Worm (Caenorhabditis elegans): ENCODE results near the gene tbc-20.

The tbc-20 gene

ce11 chrII:14805686-14806085, 7.4 kb downstream of the tbc-20 start, which contains the start of gene srt-11:
srt-11 (plus strand) TSS chrII:14805986.
- TF ChIP-seq ZK546.5 (tag; optimal IDR thresholded peaks at IDR 0.05) (no peak), skn-1 (tag; optimal IDR thresholded peaks at IDR 0.05) (no peak), nhr-237 (tag; optimal IDR thresholded peaks at IDR 0.05) (no peak), lsy-12 (tag; optimal IDR thresholded peaks at IDR 0.05) (no peak), elt-2 (tag; optimal IDR thresholded peaks at IDR 0.05) (no peak), ztf-4 (tag; optimal IDR thresholded peaks at IDR 0.05) (no peak), egl-5 (tag; optimal IDR thresholded peaks at IDR 0.05) (no peak), mdl-1 (tag; optimal IDR thresholded peaks at IDR 0.05) (no peak), jun-1 (tag; optimal IDR thresholded peaks at IDR 0.05) (no peak), elt-3 (tag; optimal IDR thresholded peaks at IDR 0.05) (no peak), ceh-16 (tag; optimal IDR thresholded peaks at IDR 0.05) (no peak), elt-1 (tag; optimal IDR thresholded peaks at IDR 0.05) (no peak)

ce11 chrII:14808686-14809085, 10.4 kb downstream of the tbc-20 start, which contains the start of gene W01D2.6:
W01D2.6 (plus strand) TSS chrII:14808986.
- TF ChIP-seq elt-3 (tag; optimal IDR thresholded peaks at IDR 0.05) (no peak), fkh-2 (tag; optimal IDR thresholded peaks at IDR 0.05) (no peak), daf-12 (tag; optimal IDR thresholded peaks at IDR 0.05) (no peak), nhr-28 (tag; optimal IDR thresholded peaks at IDR 0.05) (no peak), nhr-23 (tag; optimal IDR thresholded peaks at IDR 0.05) (no peak), snpc-4 (tag; optimal IDR thresholded peaks at IDR 0.05) (no peak), skn-1 (tag; optimal IDR thresholded peaks at IDR 0.05) (no peak), nhr-76 (tag; optimal IDR thresholded peaks at IDR 0.05) (no peak), lin-39 (tag; optimal IDR thresholded peaks at IDR 0.05) (no peak), mdl-1 (tag; optimal IDR thresholded peaks at IDR 0.05) (no peak), ZK546.5 (tag; optimal IDR thresholded peaks at IDR 0.05) (no peak), nhr-67 (tag; optimal IDR thresholded peaks at IDR 0.05) (no peak)

ce11 chrII:14810609-14811008, 12.3 kb downstream of the tbc-20 start:
- TF ChIP-seq lin-15B (tag; optimal IDR thresholded peaks at IDR 0.05) (peak; percentile 11), ceh-28 (tag; optimal IDR thresholded peaks at IDR 0.05) (no peak), lin-39 (tag; optimal IDR thresholded peaks at IDR 0.05) (peak; percentile 43), eor-1 (tag; optimal IDR thresholded peaks at IDR 0.05) (no peak), nfya-1 (tag; optimal IDR thresholded peaks at IDR 0.05; ENCODE audit: insufficient read depth) (peak; percentile 57), R02D3.7 (tag; optimal IDR thresholded peaks at IDR 0.05) (no peak), mml-1 (tag; optimal IDR thresholded peaks at IDR 0.05) (no peak), ama-1 (optimal IDR thresholded peaks at IDR 0.05) (no peak), sea-2 (GFP tag; optimal IDR thresholded peaks at IDR 0.05) (no peak), nhr-67 (tag; optimal IDR thresholded peaks at IDR 0.05) (no peak), unc-39 (tag; optimal IDR thresholded peaks at IDR 0.05) (no peak), ZK546.5 (tag; optimal IDR thresholded peaks at IDR 0.05) (no peak), nhr-12 (tag; optimal IDR thresholded peaks at IDR 0.05) (no peak), elt-1 (tag; optimal IDR thresholded peaks at IDR 0.05) (no peak), ceh-16 (tag; optimal IDR thresholded peaks at IDR 0.05) (no peak), snpc-4 (tag; optimal IDR thresholded peaks at IDR 0.05) (peak; percentile 72), nhr-23 (tag; optimal IDR thresholded peaks at IDR 0.05) (no peak), nhr-28 (tag; optimal IDR thresholded peaks at IDR 0.05) (no peak), unc-62 (GFP tag; optimal IDR thresholded peaks at IDR 0.05) (no peak), pha-4 (tag; optimal IDR thresholded peaks at IDR 0.05) (peak; percentile 96), egl-5 (tag; optimal IDR thresholded peaks at IDR 0.05) (no peak), lsy-12 (tag; optimal IDR thresholded peaks at IDR 0.05) (no peak), ztf-4 (tag; optimal IDR thresholded peaks at IDR 0.05) (no peak), nhr-43 (tag; optimal IDR thresholded peaks at IDR 0.05; ENCODE audit: poor library complexity, severe bottlenecking) (no peak), fos-1 (tag; optimal IDR thresholded peaks at IDR 0.05) (no peak), hmg-11 (tag; optimal IDR thresholded peaks at IDR 0.05) (peak; percentile 60)

- no peak for TF ChIP-seq nhr-67 (tag; optimal IDR thresholded peaks at IDR 0.05)
- TF ChIP-seq skn-1 (tag; optimal IDR thresholded peaks at IDR 0.05) = no peak
- peak; percentile 63 for TF ChIP-seq pha-4 (tag; optimal IDR thresholded peaks at IDR 0.05)
- TF ChIP-seq nhr-77 (tag; optimal IDR thresholded peaks at IDR 0.05) = no peak
- no peak for TF ChIP-seq egl-5 (tag; optimal IDR thresholded peaks at IDR 0.05)
- TF ChIP-seq snpc-4 (tag; optimal IDR thresholded peaks at IDR 0.05) = peak; percentile 0
- no peak for TF ChIP-seq lin-39 (tag; optimal IDR thresholded peaks at IDR 0.05)
- peak; percentile 48 for TF ChIP-seq elt-2 (tag; optimal IDR thresholded peaks at IDR 0.05)
- no peak for TF ChIP-seq daf-12 (tag; optimal IDR thresholded peaks at IDR 0.05)
- TF ChIP-seq fkh-2 (tag; optimal IDR thresholded peaks at IDR 0.05) = no peak
- TF ChIP-seq unc-39 (tag; optimal IDR thresholded peaks at IDR 0.05) = no peak
- TF ChIP-seq sea-2 (GFP tag; optimal IDR thresholded peaks at IDR 0.05) = no peak
- TF ChIP-seq R02D3.7 (tag; optimal IDR thresholded peaks at IDR 0.05) = peak; percentile 5
- no peak for TF ChIP-seq mml-1 (tag; optimal IDR thresholded peaks at IDR 0.05)
- TF ChIP-seq ztf-4 (tag; optimal IDR thresholded peaks at IDR 0.05) = no peak
- TF ChIP-seq eor-1 (tag; optimal IDR thresholded peaks at IDR 0.05) = no peak
- no peak for TF ChIP-seq ztf-11 (tag; optimal IDR thresholded peaks at IDR 0.05)
- no peak for TF ChIP-seq ceh-16 (tag; optimal IDR thresholded peaks at IDR 0.05)
- no peak for TF ChIP-seq tbx-2 (tag; optimal IDR thresholded peaks at IDR 0.05)
- no peak for TF ChIP-seq ceh-82 (tag; optimal IDR thresholded peaks at IDR 0.05)
- no peak for TF ChIP-seq ceh-9 (tag; optimal IDR thresholded peaks at IDR 0.05)
- TF ChIP-seq hmg-11 (tag; optimal IDR thresholded peaks at IDR 0.05) = peak; percentile 36
- TF ChIP-seq unc-62 (GFP tag; optimal IDR thresholded peaks at IDR 0.05) = no peak
- no peak for TF ChIP-seq ceh-28 (tag; optimal IDR thresholded peaks at IDR 0.05)
- no peak for TF ChIP-seq nhr-12 (tag; optimal IDR thresholded peaks at IDR 0.05)
- TF ChIP-seq nhr-237 (tag; optimal IDR thresholded peaks at IDR 0.05) = no peak
- TF ChIP-seq jun-1 (tag; optimal IDR thresholded peaks at IDR 0.05) = peak; percentile 69
- no peak for TF ChIP-seq nhr-23 (tag; optimal IDR thresholded peaks at IDR 0.05)
- peak; percentile 11 for TF ChIP-seq nhr-25 (tag; optimal IDR thresholded peaks at IDR 0.05)
- no peak for TF ChIP-seq nhr-43 (tag; optimal IDR thresholded peaks at IDR 0.05; ENCODE audit: poor library complexity, severe bottlenecking)
- TF ChIP-seq pqm-1 (tag; optimal IDR thresholded peaks at IDR 0.05) = peak; percentile 88
- no peak for TF ChIP-seq egl-27 (tag; optimal IDR thresholded peaks at IDR 0.05)
These were observed 13.2 kb downstream of the tbc-20 start for ce11 chrII:14811472-14811871.

Measured in whole organism, L3 larva.